Fruit fly (Drosophila melanogaster): ENCODE data around the gene CG8892.
A peak's percentile ranks its signal among the peaks of the same experiment; 100 is the strongest.

CG8892 gene

DNA sequence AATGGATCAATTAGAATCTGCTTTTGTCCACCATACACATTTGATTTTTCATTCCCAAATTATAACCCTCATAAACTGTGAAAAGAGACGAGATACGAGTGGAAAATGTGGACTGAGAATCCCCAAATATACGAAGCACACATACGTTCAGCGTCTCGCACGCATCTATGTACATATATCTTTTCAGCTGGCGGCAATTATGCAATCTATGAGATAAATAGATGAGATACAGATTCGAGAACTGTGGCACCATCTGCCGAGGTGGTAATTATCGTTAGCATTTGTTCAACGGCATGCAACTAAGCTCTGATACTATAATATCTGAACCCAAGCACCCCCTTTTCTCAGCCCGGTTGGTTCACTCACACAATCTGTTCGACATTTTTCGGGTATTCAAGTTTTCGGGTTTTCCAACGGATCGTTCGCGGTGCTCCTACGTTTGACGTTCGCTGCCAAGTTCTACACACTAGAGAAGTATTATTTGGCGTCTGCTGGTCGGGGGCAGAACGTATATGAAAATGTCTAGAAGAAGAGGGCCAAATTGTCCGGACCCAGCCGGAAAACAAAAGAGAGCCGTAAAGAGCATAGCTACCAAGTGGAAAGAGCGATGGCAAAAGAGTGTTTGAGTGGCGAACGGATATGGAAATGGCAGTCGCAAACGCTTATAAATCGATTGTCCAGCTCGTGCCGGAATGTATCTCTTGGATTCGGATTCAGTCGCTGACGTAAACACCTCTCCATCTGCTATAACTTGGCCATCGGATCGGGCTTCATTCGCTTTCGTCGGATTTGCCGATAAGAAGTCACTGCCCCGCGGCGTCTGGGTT, 13.8 kb upstream of the CG8892 start:
- TF ChIP-seq CG8478 (optimal IDR thresholded peaks at IDR 0.05) (no peak), CTCF (optimal IDR thresholded peaks at IDR 0.05) (no peak)

dm6 chr2L:4982098-4982646, 780 bp upstream of the CG8892 start:
- TF ChIP-seq CTCF (optimal IDR thresholded peaks at IDR 0.05) (no peak), CG8478 (optimal IDR thresholded peaks at IDR 0.05) (no peak)

- TF ChIP-seq CG8478 (optimal IDR thresholded peaks at IDR 0.05) (no peak), CTCF (optimal IDR thresholded peaks at IDR 0.05) (no peak)
These were observed 2.3 kb downstream of the CG8892 start, which contains the start of gene CG8891 for dm6 chr2L:4979138-4979537. TSS of gene CG8891 (minus strand) at chr2L:4979379.

- TF ChIP-seq CTCF (optimal IDR thresholded peaks at IDR 0.05) (no peak), CG8478 (optimal IDR thresholded peaks at IDR 0.05) (no peak)
These were observed 4.3 kb downstream of the CG8892 start, which contains the start of the genes Gmd and CG3792 for dm6 chr2L:4976988-4977551. TSS of gene Gmd (minus strand) at chr2L:4977023. TSS of gene CG3792 (plus strand) at chr2L:4977312.

DNA sequence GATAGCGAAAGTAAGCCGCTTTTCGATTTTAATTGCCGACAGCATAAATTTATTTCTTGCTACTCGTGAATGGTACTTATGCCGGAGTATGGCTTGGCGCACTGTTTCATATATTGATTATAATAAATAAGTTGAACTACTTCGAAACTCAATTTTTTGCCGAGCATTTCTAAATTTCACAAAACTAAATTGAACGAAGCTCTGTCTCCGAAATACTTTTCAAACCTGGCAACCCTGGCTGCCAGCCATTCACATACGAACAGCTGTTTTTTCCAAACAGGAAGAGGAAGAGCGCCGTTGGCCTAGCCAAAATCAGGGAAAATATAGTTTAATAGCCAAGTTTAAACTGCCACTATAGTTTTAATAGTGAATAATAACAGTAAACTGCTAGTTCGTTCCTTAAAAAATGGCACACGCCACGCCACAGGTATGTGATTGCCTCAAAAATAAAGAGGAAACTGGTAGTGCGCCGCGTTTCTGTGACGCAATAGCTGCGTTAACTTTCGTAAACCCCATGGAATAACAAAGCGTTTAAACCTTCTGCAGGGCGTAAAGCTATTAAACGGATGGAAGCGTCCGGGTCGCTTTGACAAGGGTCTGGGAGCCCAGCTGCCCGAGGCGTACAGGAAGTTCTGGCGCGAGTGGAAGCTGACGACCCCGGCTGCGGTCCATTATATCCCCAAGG, 7.5 kb downstream of the CG8892 start, which contains the start of gene mRpL28:
TSS of gene mRpL28 (plus strand) at position 246 of the 685 bp plus-strand sequence.
- TF ChIP-seq CTCF (optimal IDR thresholded peaks at IDR 0.05): no peak
- no peak for TF ChIP-seq CG8478 (optimal IDR thresholded peaks at IDR 0.05)

DNA sequence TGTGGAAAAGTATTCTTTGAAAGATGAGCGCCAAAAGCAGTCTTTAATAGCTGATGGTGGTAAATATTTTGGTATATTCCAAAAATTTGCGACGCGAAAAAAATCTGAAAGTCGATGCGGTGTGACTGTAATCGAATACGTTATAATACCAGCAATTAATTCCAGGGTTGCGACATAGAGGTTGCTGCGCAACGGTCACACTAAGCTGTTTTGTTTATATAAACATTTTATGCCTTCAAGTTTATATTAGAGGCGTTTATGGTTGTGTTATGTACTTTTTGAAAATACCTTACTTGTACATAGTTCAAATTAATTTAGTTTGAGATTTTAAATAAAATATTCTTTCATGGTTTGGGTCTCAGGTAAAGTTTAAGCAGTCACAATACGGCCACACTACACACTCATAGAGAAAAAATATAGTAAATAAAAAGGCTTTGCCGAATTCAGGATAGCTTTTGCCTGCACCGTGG, 10.0 kb downstream of the CG8892 start, which contains the start of gene CG14043:
TSS of gene CG14043 (plus strand) at position 374 of the 470 bp plus-strand sequence.
- TF ChIP-seq CG8478 (optimal IDR thresholded peaks at IDR 0.05) (no peak), CTCF (optimal IDR thresholded peaks at IDR 0.05) (peak in 1 of 2 experiments; percentile 16)

DNA sequence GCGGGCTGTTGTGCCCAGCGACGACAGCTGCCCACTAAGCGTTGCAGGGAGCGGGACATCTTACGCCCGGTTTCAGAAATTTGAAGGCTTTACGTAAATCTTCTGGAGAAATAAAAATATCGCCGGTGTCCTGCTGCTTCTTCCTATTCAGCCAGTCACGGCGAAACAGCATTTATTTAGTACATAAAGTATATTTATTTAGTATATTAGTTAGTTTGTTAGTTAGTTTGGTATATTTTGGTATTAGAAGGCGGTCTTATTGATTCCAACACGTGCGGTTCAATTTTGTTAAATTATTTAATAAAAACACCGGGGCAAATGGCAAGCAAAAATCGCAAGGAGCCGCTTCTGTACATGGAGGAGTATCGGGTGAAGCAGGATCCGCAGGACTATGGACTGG, 12.6 kb downstream of the CG8892 start, which contains the start of the genes Scox and Polr1C:
TSS of gene Scox (minus strand) at position 169 of the 400 bp plus-strand sequence.
TSS of gene Polr1C (plus strand) at position 238 of the 400 bp plus-strand sequence.
- TF ChIP-seq CTCF (optimal IDR thresholded peaks at IDR 0.05) (no peak), CG8478 (optimal IDR thresholded peaks at IDR 0.05) (no peak)

- no peak for TF ChIP-seq CTCF (optimal IDR thresholded peaks at IDR 0.05)
- TF ChIP-seq CG8478 (optimal IDR thresholded peaks at IDR 0.05): no peak
These were observed 13.9 kb downstream of the CG8892 start, which contains the start of gene eIF3i for dm6 chr2L:4967511-4967910. TSS of gene eIF3i (minus strand) at chr2L:4967775.

DNA sequence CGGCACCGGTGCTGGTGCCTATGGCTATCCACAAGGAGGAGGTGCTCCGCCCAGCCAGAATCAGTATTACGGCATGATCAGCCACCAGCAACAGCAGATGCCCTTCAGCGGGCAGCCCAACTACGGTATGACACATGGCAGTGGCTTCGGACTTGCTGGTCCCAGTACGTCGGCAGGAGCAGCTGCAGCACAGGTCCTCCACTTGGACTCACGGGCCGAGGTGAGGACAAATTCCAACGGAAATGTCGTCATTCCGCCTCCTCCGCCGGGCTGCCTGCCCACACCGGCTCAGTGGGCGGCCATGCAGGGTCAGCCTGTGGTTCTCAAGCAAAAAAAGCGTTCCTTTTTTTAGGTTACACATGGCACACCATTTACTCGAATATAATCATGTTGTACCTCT, 15.5 kb downstream of the CG8892 start:
- no peak for TF ChIP-seq CTCF (optimal IDR thresholded peaks at IDR 0.05)
- TF ChIP-seq CG8478 (optimal IDR thresholded peaks at IDR 0.05): no peak

dm6 chr2L:4965420-4965819, 16.0 kb downstream of the CG8892 start, which contains the start of gene CG34125:
TSS of gene CG34125 (plus strand) at chr2L:4965673.
- TF ChIP-seq CTCF (optimal IDR thresholded peaks at IDR 0.05) (no peak), CG8478 (optimal IDR thresholded peaks at IDR 0.05) (no peak)

- TF ChIP-seq CG8478 (optimal IDR thresholded peaks at IDR 0.05) (no peak), CTCF (optimal IDR thresholded peaks at IDR 0.05) (no peak)
These were observed 23.3 kb downstream of the CG8892 start, which contains the start of gene CG34124 for dm6 chr2L:4958111-4958510. TSS of gene CG34124 (plus strand) at chr2L:4958411.

DNA sequence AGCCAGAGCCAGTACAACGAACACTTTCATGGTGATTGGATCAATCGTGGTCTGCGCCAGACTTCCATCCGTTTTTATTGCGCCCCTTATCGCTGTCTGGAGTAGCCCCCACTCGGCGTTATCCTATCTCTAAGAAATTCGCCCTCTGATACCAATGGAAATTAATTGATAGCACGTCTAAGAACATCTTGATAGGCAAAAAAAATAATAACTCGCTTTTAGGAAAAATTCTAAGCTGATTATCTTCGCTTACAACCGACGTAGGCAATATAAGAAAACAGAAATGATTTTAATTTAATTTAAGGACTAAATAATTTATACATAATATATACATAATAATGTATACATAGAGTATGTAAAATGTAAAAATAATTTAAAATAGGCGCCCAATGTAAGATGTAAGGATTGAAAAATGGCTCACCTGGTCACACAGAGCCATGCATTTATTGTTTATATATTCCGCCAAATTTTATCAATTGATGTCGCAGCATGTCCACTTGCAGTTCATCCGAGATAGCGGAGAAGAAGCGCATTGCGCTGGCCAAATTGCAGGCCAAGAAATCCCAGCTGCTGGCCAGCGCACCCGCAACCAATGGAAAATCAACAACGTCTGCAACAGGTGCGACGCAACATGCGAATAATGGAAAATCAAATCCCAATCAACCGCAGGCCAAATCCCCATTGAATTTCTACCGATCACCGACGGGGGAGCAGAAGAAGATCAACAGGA, 26.1 kb downstream of the CG8892 start, which contains the start of the genes Jon25Bi and Marcal1:
TSS of gene Jon25Bi (minus strand) at position 51 of the 730 bp plus-strand sequence.
TSS of gene Marcal1 (plus strand) at position 416 of the 730 bp plus-strand sequence.
- TF ChIP-seq CTCF (optimal IDR thresholded peaks at IDR 0.05) (no peak), CG8478 (optimal IDR thresholded peaks at IDR 0.05) (no peak)

- no peak for TF ChIP-seq CTCF (optimal IDR thresholded peaks at IDR 0.05)
- no peak for TF ChIP-seq CG8478 (optimal IDR thresholded peaks at IDR 0.05)
These were observed 28.3 kb downstream of the CG8892 start, which contains the start of gene Jon25Bii for dm6 chr2L:4953086-4953570. TSS of gene Jon25Bii (minus strand) at chr2L:4953136.

Data from S2 (cell line).